Fruit fly (Drosophila melanogaster): Measurements from ENCODE around the gene Cox17.
A peak's percentile ranks its signal among the peaks of the same experiment; 100 is the strongest.

Gene Cox17

dm6 chrX:15120116-15120515 is 35.6 kb upstream of the Cox17 start (continued):
- TF ChIP-seq al (GFP tag; IDR thresholded peaks at IDR 0.05) (peak; percentile 70), CG31224 (GFP tag; IDR thresholded peaks at IDR 0.05) (peak; percentile 54), C15 (GFP tag; IDR thresholded peaks at IDR 0.05) (0 out of 3 replicates have a peak, but pooled peaks have one; percentile 8), slbo (GFP tag; IDR thresholded peaks at IDR 0.05) (peak; percentile 76), CG32532 (GFP tag; IDR thresholded peaks at IDR 0.05) (peak; percentile 75), unpg (GFP tag; optimal IDR thresholded peaks at IDR 0.05) (peak; percentile 41), grau (tag; optimal IDR thresholded peaks at IDR 0.05) (peak; percentile 67), CG2120 (GFP tag; optimal IDR thresholded peaks at IDR 0.05) (peak; percentile 77), CG11504 (tag; optimal IDR thresholded peaks at IDR 0.05) (peak; percentile 62), esg (GFP tag; conservative IDR thresholded peaks at IDR 0.05) (peak; percentile 38; the same call in 1 of the 2 replicates), CG4404 (GFP tag; IDR thresholded peaks at IDR 0.05) (peak; percentile 54), CG17328 (GFP tag; IDR thresholded peaks at IDR 0.05) (no peak), Oli (tag; optimal IDR thresholded peaks at IDR 0.05) (peak; percentile 50), rib (GFP tag; IDR thresholded peaks at IDR 0.05) (no peak), Meics (GFP tag; optimal IDR thresholded peaks at IDR 0.05) (peak; percentile 61), prd (optimal IDR thresholded peaks at IDR 0.05) (no peak), prd (GFP tag; IDR thresholded peaks at IDR 0.05) (peak; percentile 47; the same call in 1 of the 3 replicates), CG13424 (tag; optimal IDR thresholded peaks at IDR 0.05) (peak; percentile 37), CG4707 (GFP tag; optimal IDR thresholded peaks at IDR 0.05) (no peak), eyg (GFP tag; optimal IDR thresholded peaks at IDR 0.05) (no peak), CG1233 (GFP tag; optimal IDR thresholded peaks at IDR 0.05) (peak; percentile 11), org-1 (GFP tag; optimal IDR thresholded peaks at IDR 0.05) (peak; percentile 30), CG4730 (GFP tag; IDR thresholded peaks at IDR 0.05) (0 out of 2 replicates have a peak, but pooled peaks have one; percentile 6), CG6254 (GFP tag; optimal IDR thresholded peaks at IDR 0.05) (no peak), CG10274 (GFP tag; optimal IDR thresholded peaks at IDR 0.05) (peak; percentile 4), CG9932 (GFP tag; IDR thresholded peaks at IDR 0.05) (peak; percentile 81), H15 (GFP tag; IDR thresholded peaks at IDR 0.05) (0 out of 3 replicates have a peak, but pooled peaks have one; percentile 16), CoRest (tag; optimal IDR thresholded peaks at IDR 0.05) (peak; percentile 59), hkb (optimal IDR thresholded peaks at IDR 0.05) (no peak), hkb (GFP tag; IDR thresholded peaks at IDR 0.05) (peak; percentile 28; the same call in 1 of the 2 replicates), Atf6 (GFP tag; IDR thresholded peaks at IDR 0.05) (peak; percentile 73), NFAT (GFP tag; IDR thresholded peaks at IDR 0.05) (peak; percentile 10; the same call in 1 of the 2 replicates), Hr51 (GFP tag; optimal IDR thresholded peaks at IDR 0.05) (peak; percentile 1 to 62), wdn (GFP tag; IDR thresholded peaks at IDR 0.05) (peak; percentile 36; the same call in 1 of the 2 replicates), sug (tag; optimal IDR thresholded peaks at IDR 0.05) (peak; percentile 35), Hand (GFP tag; optimal IDR thresholded peaks at IDR 0.05) (peak; percentile 22), Dek (tag; optimal IDR thresholded peaks at IDR 0.05) (peak; percentile 49), Fer1 (GFP tag; optimal IDR thresholded peaks at IDR 0.05) (peak; percentile 35), CG12659 (GFP tag; optimal IDR thresholded peaks at IDR 0.05) (peak; percentile 39), CG16815 (GFP tag; optimal IDR thresholded peaks at IDR 0.05) (peak; percentile 28), Bteb2 (GFP tag; optimal IDR thresholded peaks at IDR 0.05) (peak; percentile 3), lilli (GFP tag; optimal IDR thresholded peaks at IDR 0.05) (peak; percentile 69), CG3065 (GFP tag; optimal IDR thresholded peaks at IDR 0.05) (no peak), sd (tag; optimal IDR thresholded peaks at IDR 0.05) (peak; percentile 39), CG15269 (tag; optimal IDR thresholded peaks at IDR 0.05) (peak; percentile 57), Fer3 (tag; optimal IDR thresholded peaks at IDR 0.05) (peak; percentile 48), CG9817 (tag; optimal IDR thresholded peaks at IDR 0.05) (peak; percentile 50), CG34422 (GFP tag; IDR thresholded peaks at IDR 0.05) (no peak), CG7928 (GFP tag; optimal IDR thresholded peaks at IDR 0.05) (no peak), CG10267 (tag; optimal IDR thresholded peaks at IDR 0.05) (no peak), vfl (GFP tag; optimal IDR thresholded peaks at IDR 0.05) (no peak)

Measured in whole organism, embryonic.